Worm (Caenorhabditis elegans) whole organism, L4 larva: ENCODE data around the gene Y32B12B.4.

Experiments used
- aly-2 ChIP-seq: sonication (generic microtip); optimal IDR thresholded peaks from 2 replicates; lab custom pipeline; 2018; ENCODE audit warnings: missing biosample characterization, missing genetic modification characterization
- nhr-102 ChIP-seq: sonication (generic microtip); optimal IDR thresholded peaks from 2 replicates; lab custom pipeline; 2016; ENCODE audit warnings: mild to moderate bottlenecking, missing genetic modification characterization, moderate library complexity, missing compliant biosample characterization
- nhr-41 ChIP-seq: fragments of 200-800 bp; sonication (Bioruptor generic); IDR thresholded peaks from 2 replicates; pipeline ENCODE4 v1.3.6; 2022; ENCODE audit warnings: missing genetic modification reagents, missing genetic modification characterization, missing compliant biosample characterization
- nhr-42 ChIP-seq: fragments of 200-800 bp; sonication (Bioruptor generic); IDR thresholded peaks from 2 replicates; pipeline ENCODE4 v1.3.6; 2022; ENCODE audit warnings: missing genetic modification characterization, missing compliant biosample characterization
- sdz-12 ChIP-seq: fragments of 200-800 bp; sonication (Bioruptor generic); optimal IDR thresholded peaks from 2 replicates; lab custom pipeline; 2018; ENCODE audit warnings: mild to moderate bottlenecking, missing genetic modification characterization, missing compliant biosample characterization
- skn-1 ChIP-seq: fragments of 150-350 bp; optimal IDR thresholded peaks from 2 replicates; lab custom pipeline; 2014; ENCODE audit warnings: missing biosample characterization, missing genetic modification characterization
- snpc-1.2 ChIP-seq: fragments of 200-800 bp; sonication (Bioruptor generic); IDR thresholded peaks from 2 replicates; pipeline ENCODE4 v1.3.6; 2022; ENCODE audit warnings: missing genetic modification reagents, missing genetic modification characterization, missing compliant biosample characterization

DNA sequence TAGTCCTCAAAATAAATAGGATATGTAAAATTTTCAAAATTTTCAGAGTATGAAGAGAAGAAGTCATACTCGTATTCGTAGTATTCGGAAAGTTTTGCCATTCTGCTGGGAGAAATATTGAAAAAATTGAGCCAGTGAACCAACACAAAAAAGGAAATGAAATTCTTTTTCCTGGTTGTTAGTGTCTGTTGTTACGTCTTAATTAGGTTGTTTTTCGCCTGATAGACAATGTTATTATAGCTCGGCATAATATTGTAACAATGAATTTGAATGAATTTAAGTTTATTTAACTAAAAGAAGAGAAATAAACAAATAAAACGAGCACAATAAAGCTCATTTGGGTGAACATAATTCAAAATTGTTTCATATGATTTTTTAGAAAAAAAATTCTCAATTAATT is 35.3 kb downstream of the Y32B12B.4 start, which contains the start of gene srw-73:
- TF ChIP-seq nhr-102, result no peak
- no peak for TF ChIP-seq snpc-1.2 (GFP tag; lab: Robert Waterston, UW)
- no peak for TF ChIP-seq sdz-12
- TF ChIP-seq nhr-42 (GFP tag; lab: Robert Waterston, UW), result no peak
- no peak for TF ChIP-seq skn-1 (tag; lab: Kevin White, UChicago)
- TF ChIP-seq nhr-41 (GFP tag; lab: Robert Waterston, UW), result no peak
- TF ChIP-seq aly-2, result no peak
